Fruit fly (Drosophila melanogaster): Measurements from ENCODE around the gene Atxn7.

The Atxn7 gene

dm6 chr2L:2348479-2348878 lies 27.2 kb upstream of the Atxn7 start (continued):
- no peak for TF ChIP-seq Poxn (GFP tag; IDR thresholded peaks at IDR 0.05)
- no peak for TF ChIP-seq gce (GFP tag; IDR thresholded peaks at IDR 0.05)
- no peak for TF ChIP-seq stwl (tag; optimal IDR thresholded peaks at IDR 0.05)
- no peak for TF ChIP-seq CG11093 (GFP tag; IDR thresholded peaks at IDR 0.05)
- TF ChIP-seq ERR (GFP tag; optimal IDR thresholded peaks at IDR 0.05): no peak
- no peak for TF ChIP-seq mld (GFP tag; IDR thresholded peaks at IDR 0.05; ENCODE audit: partially characterized antibody)
- TF ChIP-seq CG3726 (GFP tag; IDR thresholded peaks at IDR 0.05): 0 out of 3 replicates have a peak, but pooled peaks have one; percentile 47
- no peak for TF ChIP-seq CG13624 (GFP tag; optimal IDR thresholded peaks at IDR 0.05)
- no peak for TF ChIP-seq Gug (GFP tag; IDR thresholded peaks at IDR 0.05)
- TF ChIP-seq btn (GFP tag; optimal IDR thresholded peaks at IDR 0.05): no peak
- no peak for TF ChIP-seq en (GFP tag; optimal IDR thresholded peaks at IDR 0.05)
- no peak for TF ChIP-seq hbn (GFP tag; IDR thresholded peaks at IDR 0.05; ENCODE audit: partially characterized antibody)
- TF ChIP-seq CG2116 (GFP tag; optimal IDR thresholded peaks at IDR 0.05): no peak
- TF ChIP-seq CG2129 (GFP tag; IDR thresholded peaks at IDR 0.05; ENCODE audit: partially characterized antibody): no peak
- no peak for TF ChIP-seq CG11456 (GFP tag; IDR thresholded peaks at IDR 0.05)
- no peak for TF ChIP-seq eve (GFP tag; optimal IDR thresholded peaks at IDR 0.05)
- TF ChIP-seq phol (tag; optimal IDR thresholded peaks at IDR 0.05): peak; percentile 41
- no peak for TF ChIP-seq CG17912 (GFP tag; optimal IDR thresholded peaks at IDR 0.05)
- peak; percentile 60; the same call in 1 of the 3 replicates for TF ChIP-seq Dbx (GFP tag; IDR thresholded peaks at IDR 0.05)
- TF ChIP-seq zen (tag; optimal IDR thresholded peaks at IDR 0.05): peak; percentile 32
- no peak for TF ChIP-seq CG10321 (GFP tag; IDR thresholded peaks at IDR 0.05)
- TF ChIP-seq CG10462 (GFP tag; optimal IDR thresholded peaks at IDR 0.05): no peak
- TF ChIP-seq lov (optimal IDR thresholded peaks at IDR 0.05): no peak
- no peak for TF ChIP-seq lov (GFP tag; IDR thresholded peaks at IDR 0.05)
- no peak for TF ChIP-seq CG3838 (GFP tag; optimal IDR thresholded peaks at IDR 0.05)
- TF ChIP-seq Camta (GFP tag; optimal IDR thresholded peaks at IDR 0.05): no peak
- TF ChIP-seq Xrp1 (GFP tag; IDR thresholded peaks at IDR 0.05): peak; percentile 47; the same call in 1 of the 2 replicates
- no peak for TF ChIP-seq sd (tag; optimal IDR thresholded peaks at IDR 0.05)
- TF ChIP-seq ab (GFP tag; optimal IDR thresholded peaks at IDR 0.05): no peak
- no peak for TF ChIP-seq ato (GFP tag; IDR thresholded peaks at IDR 0.05; ENCODE audit: partially characterized antibody)
- no peak for TF ChIP-seq wek (GFP tag; optimal IDR thresholded peaks at IDR 0.05)
- peak; percentile 57 for TF ChIP-seq CG3281 (GFP tag; optimal IDR thresholded peaks at IDR 0.05)
- peak; percentile 6 for TF ChIP-seq az2 (GFP tag; optimal IDR thresholded peaks at IDR 0.05)
- no peak for TF ChIP-seq Hmx (GFP tag; optimal IDR thresholded peaks at IDR 0.05)
- no peak for TF ChIP-seq C15 (GFP tag; IDR thresholded peaks at IDR 0.05)
- TF ChIP-seq CHES-1-like (GFP tag; optimal IDR thresholded peaks at IDR 0.05): no peak
- TF ChIP-seq pho (GFP tag; optimal IDR thresholded peaks at IDR 0.05): no peak
- no peak for TF ChIP-seq Dfd (GFP tag; optimal IDR thresholded peaks at IDR 0.05)
- TF ChIP-seq CG13894 (tag; optimal IDR thresholded peaks at IDR 0.05): peak; percentile 82
- TF ChIP-seq CG30020 (tag; optimal IDR thresholded peaks at IDR 0.05): no peak
- peak; percentile 38 for TF ChIP-seq bcd (GFP tag; optimal IDR thresholded peaks at IDR 0.05)
- TF ChIP-seq gsb (GFP tag; IDR thresholded peaks at IDR 0.05): no peak
- 0 out of 2 replicates have a peak, but pooled peaks have one; percentile 13 for TF ChIP-seq H2.0 (GFP tag; IDR thresholded peaks at IDR 0.05)
- TF ChIP-seq CG16863 (GFP tag; optimal IDR thresholded peaks at IDR 0.05): no peak
- no peak for TF ChIP-seq CG5245 (GFP tag; optimal IDR thresholded peaks at IDR 0.05)
- TF ChIP-seq tin (GFP tag; optimal IDR thresholded peaks at IDR 0.05): no peak
- TF ChIP-seq CG6791 (GFP tag; IDR thresholded peaks at IDR 0.05; ENCODE audit: partially characterized antibody): no peak
- TF ChIP-seq CG11398 (GFP tag; optimal IDR thresholded peaks at IDR 0.05): no peak
- peak; percentile 38 for TF ChIP-seq CG8924 (tag; optimal IDR thresholded peaks at IDR 0.05)
- peak; percentile 68 for TF ChIP-seq Rfx (GFP tag; IDR thresholded peaks at IDR 0.05)
- TF ChIP-seq grau (tag; optimal IDR thresholded peaks at IDR 0.05): no peak
- TF ChIP-seq Xbp1 (GFP tag; optimal IDR thresholded peaks at IDR 0.05): peak; percentile 17
- no peak for TF ChIP-seq CG1647 (GFP tag; optimal IDR thresholded peaks at IDR 0.05)

Measured in whole organism, embryonic.